Fruit fly (Drosophila melanogaster) whole organism, wandering third instar larva: ENCODE measurements around the gene CG12438.

ENCODE experiments used
- Hr83 ChIP-seq: fragments of 200-300 bp; sonication (Bioruptor generic); optimal IDR thresholded peaks from 2 replicates; lab custom pipeline; 2016; ENCODE audit warnings: missing biosample characterization, mild to moderate bottlenecking, missing genetic modification characterization, moderate library complexity; ENCODE audit not compliant: poor library complexity, severe bottlenecking
- fru ChIP-seq: fragments of 200-800 bp; sonication (Bioruptor generic); optimal IDR thresholded peaks from 3 replicates; lab custom pipeline; 2016; ENCODE audit warnings: missing biosample characterization, mild to moderate bottlenecking, missing genetic modification characterization
- psq ChIP-seq: fragments of 200-800 bp; sonication (Bioruptor generic); optimal IDR thresholded peaks from 3 replicates; lab custom pipeline; 2017; ENCODE audit warnings: missing biosample characterization, mild to moderate bottlenecking, missing genetic modification characterization, moderate library complexity
- sv ChIP-seq: fragments of 200-800 bp; sonication (Bioruptor generic); optimal IDR thresholded peaks from 3 replicates; lab custom pipeline; 2016; ENCODE audit warnings: missing biosample characterization, missing genetic modification characterization

dm6 chr2L:8752022-8752421 lies at the start of gene CG12438, which contains the start of gene CG45307:
- TF ChIP-seq psq = no peak
- TF ChIP-seq Hr83 = no peak
- no peak for TF ChIP-seq sv (GFP tag; lab: Kevin White, UChicago)
- TF ChIP-seq fru (GFP tag; lab: Kevin White, UChicago) = no peak
